Fruit fly (Drosophila melanogaster) whole organism, embryonic: Measurements from ENCODE around the gene CG42835.
A peak's percentile ranks its signal among the peaks of the same experiment; 100 is the strongest.

Source experiments
- Blimp-1 ChIP-seq: fragments of 200-800 bp; sonication (Bioruptor generic); optimal IDR thresholded peaks from 3 replicates; lab custom pipeline; 2018; ENCODE audit warnings: missing biosample characterization, missing genetic modification characterization, mild to moderate bottlenecking, moderate library complexity, missing genetic modification reagents
- CG10654 ChIP-seq: fragments of 200-800 bp; sonication (Bioruptor generic); optimal IDR thresholded peaks from 2 replicates; lab custom pipeline; 2016; ENCODE audit warnings: missing biosample characterization, missing genetic modification characterization
- CG15011 ChIP-seq: fragments of 200-800 bp; sonication (Bioruptor generic); optimal IDR thresholded peaks from 3 replicates; lab custom pipeline; 2018; ENCODE audit warnings: missing biosample characterization, mild to moderate bottlenecking, missing genetic modification characterization
- CG1602 ChIP-seq: fragments of 200-800 bp; sonication (Bioruptor generic); optimal IDR thresholded peaks from 3 replicates; lab custom pipeline; 2016; ENCODE audit warnings: missing biosample characterization, missing genetic modification characterization
- CG1647 ChIP-seq: fragments of 200-800 bp; sonication (Bioruptor generic); optimal IDR thresholded peaks from 3 replicates; lab custom pipeline; 2016; ENCODE audit warnings: missing biosample characterization, missing genetic modification characterization
- CG1792 ChIP-seq: fragments of 200-800 bp; sonication (Bioruptor generic); optimal IDR thresholded peaks from 2 replicates; lab custom pipeline; 2016; ENCODE audit warnings: missing biosample characterization, missing genetic modification characterization
- CG18764 ChIP-seq: fragments of 200-800 bp; sonication (Bioruptor generic); optimal IDR thresholded peaks from 3 replicates; lab custom pipeline; 2016; ENCODE audit warnings: missing biosample characterization, missing genetic modification characterization
- CG3407 ChIP-seq: fragments of 200-800 bp; sonication (Bioruptor generic); optimal IDR thresholded peaks from 2 replicates; lab custom pipeline; 2018; ENCODE audit warnings: missing biosample characterization, mild to moderate bottlenecking, missing genetic modification characterization
- CG3838 ChIP-seq: fragments of 200-800 bp; sonication (Bioruptor generic); optimal IDR thresholded peaks from 3 replicates; lab custom pipeline; 2016; ENCODE audit warnings: missing biosample characterization, missing genetic modification characterization
- CG4707 ChIP-seq: fragments of 200-800 bp; sonication (Bioruptor generic); optimal IDR thresholded peaks from 2 replicates; lab custom pipeline; 2018; ENCODE audit warnings: missing biosample characterization, mild to moderate bottlenecking, missing genetic modification characterization, moderate library complexity
- CG5953 ChIP-seq: fragments of 200-800 bp; sonication (Bioruptor generic); IDR thresholded peaks from 2 replicates; pipeline ENCODE4 v1.3.6; 2022; ENCODE audit warnings: missing biosample characterization, missing genetic modification characterization
- CG6175 ChIP-seq: fragments of 200-800 bp; sonication (Bioruptor generic); IDR thresholded peaks from 3 replicates; pipeline ENCODE4 v1.3.6; 2022; ENCODE audit warnings: missing biosample characterization, missing genetic modification characterization
- CG6813 ChIP-seq: fragments of 200-800 bp; sonication (Bioruptor generic); optimal IDR thresholded peaks from 2 replicates; lab custom pipeline; 2017; ENCODE audit warnings: missing biosample characterization, missing genetic modification characterization, mild to moderate bottlenecking, moderate library complexity, missing genetic modification reagents
- CG7271 ChIP-seq: fragments of 200-800 bp; sonication (Bioruptor generic); optimal IDR thresholded peaks from 2 replicates; lab custom pipeline; 2018; ENCODE audit warnings: missing biosample characterization, mild to moderate bottlenecking, missing genetic modification characterization, moderate library complexity
- CG7357 ChIP-seq: fragments of 200-800 bp; sonication (Bioruptor generic); IDR thresholded peaks from 3 replicates; pipeline ENCODE4 v1.3.6; 2022; ENCODE audit warnings: missing biosample characterization, missing genetic modification characterization
- CG8478 ChIP-seq: fragments of >200 bp; optimal IDR thresholded peaks from 2 replicates; lab custom pipeline; 2018
- CG9215 ChIP-seq: fragments of 200-800 bp; sonication (Bioruptor generic); IDR thresholded peaks from 2 replicates; pipeline ENCODE4 v1.3.6; 2022; ENCODE audit warnings: missing biosample characterization, missing genetic modification characterization
- Dad ChIP-seq: fragments of 200-800 bp; sonication (Bioruptor generic); optimal IDR thresholded peaks from 3 replicates; lab custom pipeline; 2016; ENCODE audit warnings: missing biosample characterization, missing genetic modification characterization
- Dbx ChIP-seq: fragments of 200-800 bp; sonication (Bioruptor generic); IDR thresholded peaks from 3 replicates; pipeline ENCODE4 v1.3.6; 2022; ENCODE audit warnings: missing biosample characterization, missing genetic modification characterization
- HLH54F ChIP-seq: fragments of 200-800 bp; sonication (Bioruptor generic); optimal IDR thresholded peaks from 3 replicates; lab custom pipeline; 2016; ENCODE audit warnings: missing biosample characterization, missing genetic modification characterization
- Kr ChIP-seq: fragments of 200-800 bp; sonication (Bioruptor generic); optimal IDR thresholded peaks from 2 replicates; lab custom pipeline; 2017; ENCODE audit warnings: missing biosample characterization, mild to moderate bottlenecking, missing genetic modification characterization
- Lpt ChIP-seq: fragments of >200 bp; optimal IDR thresholded peaks from 2 replicates; lab custom pipeline; 2018; ENCODE audit warnings: missing biosample characterization, missing genetic modification characterization
- Mrtf ChIP-seq: fragments of 200-800 bp; sonication (Bioruptor generic); IDR thresholded peaks from 3 replicates; pipeline ENCODE4 v1.3.6; 2022; ENCODE audit warnings: missing biosample characterization, missing genetic modification characterization
- NfI ChIP-seq: fragments of 200-800 bp; sonication (Bioruptor generic); optimal IDR thresholded peaks from 3 replicates; lab custom pipeline; 2018; ENCODE audit warnings: missing biosample characterization, mild to moderate bottlenecking, missing genetic modification characterization, moderate library complexity
- Oaz ChIP-seq: fragments of 200-800 bp; sonication (Bioruptor generic); IDR thresholded peaks from 2 replicates; pipeline ENCODE4 v1.3.6; 2022; ENCODE audit warnings: missing biosample characterization, missing genetic modification characterization
- Oli ChIP-seq: fragments of 200-800 bp; sonication (Bioruptor generic); optimal IDR thresholded peaks from 2 replicates; lab custom pipeline; 2018; ENCODE audit warnings: missing biosample characterization, mild to moderate bottlenecking, missing genetic modification characterization, moderate library complexity
- Ptx1 ChIP-seq: fragments of 200-800 bp; sonication (Bioruptor generic); IDR thresholded peaks from 2 replicates; pipeline ENCODE4 v1.3.6; 2022; ENCODE audit warnings: missing biosample characterization, missing genetic modification characterization
- Ravus ChIP-seq: fragments of 200-800 bp; sonication (Bioruptor generic); IDR thresholded peaks from 2 replicates; pipeline ENCODE4 v1.3.6; 2022; ENCODE audit warnings: missing biosample characterization, missing genetic modification characterization
- Spps ChIP-seq: fragments of 200-800 bp; sonication (Bioruptor generic); optimal IDR thresholded peaks from 2 replicates; lab custom pipeline; 2018; ENCODE audit warnings: missing biosample characterization, mild to moderate bottlenecking, missing genetic modification characterization
- ac ChIP-seq: fragments of 200-800 bp; sonication (Bioruptor generic); optimal IDR thresholded peaks from 3 replicates; lab custom pipeline; 2017; ENCODE audit warnings: missing biosample characterization, mild to moderate bottlenecking, missing genetic modification characterization
- ash1 ChIP-seq: fragments of 200-800 bp; sonication (Bioruptor generic); optimal IDR thresholded peaks from 2 replicates; lab custom pipeline; 2018; ENCODE audit warnings: missing biosample characterization, mild to moderate bottlenecking, missing genetic modification characterization
- az2 ChIP-seq: fragments of 200-800 bp; sonication (Bioruptor generic); optimal IDR thresholded peaks from 3 replicates; lab custom pipeline; 2016; ENCODE audit warnings: missing biosample characterization, missing genetic modification characterization
- chif ChIP-seq, 2 experiments: fragments of 200-800 bp; sonication (Bioruptor generic); optimal IDR thresholded peaks; 3 replicates each; lab custom pipeline; 2016; ENCODE audit warnings: missing biosample characterization in 2 of 2, missing genetic modification characterization in 2 of 2
- dmrt11E ChIP-seq: fragments of 200-800 bp; sonication (Bioruptor generic); optimal IDR thresholded peaks from 3 replicates; lab custom pipeline; 2018; ENCODE audit warnings: missing biosample characterization, mild to moderate bottlenecking, missing genetic modification characterization, moderate library complexity
- fd3F ChIP-seq: fragments of 200-800 bp; sonication (Bioruptor generic); optimal IDR thresholded peaks from 2 replicates; lab custom pipeline; 2018; ENCODE audit warnings: missing biosample characterization, mild to moderate bottlenecking, missing genetic modification characterization, moderate library complexity
- grn ChIP-seq: fragments of 200-800 bp; sonication (Bioruptor generic); optimal IDR thresholded peaks from 3 replicates; lab custom pipeline; 2017; ENCODE audit warnings: missing biosample characterization, missing genetic modification characterization
- gt ChIP-seq: fragments of 200-800 bp; sonication (Bioruptor generic); IDR thresholded peaks from 2 replicates; pipeline ENCODE4 v1.3.6; 2022; ENCODE audit warnings: missing biosample characterization, missing genetic modification characterization
- jigr1 ChIP-seq: fragments of 200-800 bp; sonication (Bioruptor generic); IDR thresholded peaks from 3 replicates; pipeline ENCODE4 v1.3.6; 2022; ENCODE audit warnings: missing biosample characterization, missing genetic modification characterization
- kah ChIP-seq: fragments of 200-800 bp; sonication (Bioruptor generic); optimal IDR thresholded peaks from 2 replicates; lab custom pipeline; 2018; ENCODE audit warnings: missing biosample characterization, mild to moderate bottlenecking, missing genetic modification characterization
- nom ChIP-seq: fragments of 200-800 bp; sonication (Bioruptor generic); optimal IDR thresholded peaks from 2 replicates; lab custom pipeline; 2017; ENCODE audit warnings: missing biosample characterization, missing genetic modification characterization, mild to moderate bottlenecking, moderate library complexity, missing genetic modification reagents
- pho ChIP-seq: fragments of 200-800 bp; sonication (Bioruptor generic); optimal IDR thresholded peaks from 2 replicates; lab custom pipeline; 2016; ENCODE audit warnings: missing biosample characterization, missing genetic modification characterization
- repo ChIP-seq: fragments of 200-800 bp; sonication (Bioruptor generic); optimal IDR thresholded peaks from 2 replicates; lab custom pipeline; 2016; ENCODE audit warnings: missing biosample characterization, missing genetic modification characterization
- ro ChIP-seq: fragments of 200-800 bp; sonication (Bioruptor generic); IDR thresholded peaks from 2 replicates; pipeline ENCODE4 v1.3.6; 2022; ENCODE audit warnings: missing biosample characterization, missing genetic modification characterization
- sc ChIP-seq, 3 experiments: fragments of >200 bp in 2 of 3; fragments of 200-800 bp in 1 of 3; sonication (Bioruptor generic) in 1 of 3; optimal IDR thresholded peaks; 2 replicates in 2 of 3; 3 replicates in 1 of 3; lab custom pipeline; 2017; ENCODE audit warnings: mild to moderate bottlenecking in 1 of 3, missing biosample characterization in 1 of 3, missing genetic modification characterization in 1 of 3, missing genetic modification reagents in 1 of 3
- sob ChIP-seq: fragments of 200-800 bp; sonication (Bioruptor generic); IDR thresholded peaks from 2 replicates; pipeline ENCODE4 v1.3.6; 2022; ENCODE audit warnings: missing biosample characterization, missing genetic modification characterization
- tap ChIP-seq: fragments of 200-800 bp; optimal IDR thresholded peaks from 3 replicates; lab custom pipeline; 2019; ENCODE audit warnings: missing biosample characterization, mild to moderate bottlenecking, missing genetic modification characterization, moderate library complexity
- tx ChIP-seq: fragments of 200-800 bp; sonication (Bioruptor generic); optimal IDR thresholded peaks from 2 replicates; lab custom pipeline; 2016; ENCODE audit warnings: missing biosample characterization, missing genetic modification characterization
- unc-4 ChIP-seq: fragments of 200-800 bp; sonication (Bioruptor generic); IDR thresholded peaks from 2 replicates; pipeline ENCODE4 v1.3.6; 2022; ENCODE audit warnings: missing biosample characterization, missing genetic modification characterization; ENCODE audit not compliant: partially characterized antibody
- unpg ChIP-seq: fragments of 200-800 bp; sonication (Bioruptor generic); optimal IDR thresholded peaks from 3 replicates; lab custom pipeline; 2018; ENCODE audit warnings: missing biosample characterization, mild to moderate bottlenecking, missing genetic modification characterization, moderate library complexity
- wdn ChIP-seq: fragments of 200-800 bp; sonication (Bioruptor generic); IDR thresholded peaks from 2 replicates; pipeline ENCODE4 v1.3.6; 2022; ENCODE audit warnings: missing biosample characterization, missing genetic modification characterization

CG42835 gene

dm6 chr3R:17385329-17386019 lies 35.0 kb upstream of the CG42835 start (continued):
- TF ChIP-seq ac (GFP tag; lab: Kevin White, UChicago) (no peak), nom (GFP tag; lab: Kevin White, UChicago) (peak; percentile 47), Mrtf (GFP tag; lab: Robert Waterston, UW) (peak; percentile 62; the same call in 2 of the 3 replicates), ash1 (GFP tag; lab: Kevin White, UChicago) (no peak), sc (optimal IDR thresholded peaks at IDR 0.05; lab: Kevin White, UChicago) (no peak), sc (GFP tag; optimal IDR thresholded peaks at IDR 0.05; lab: Kevin White, UChicago) (no peak), Ptx1 (peak; percentile 58; the same call in 1 of the 2 replicates), ro (GFP tag; lab: Robert Waterston, UW) (no peak), CG3407 (no peak), Spps (tag; lab: Kevin White, UChicago) (no peak), CG7357 (GFP tag; lab: Robert Waterston, UW) (no peak), HLH54F (GFP tag; lab: Kevin White, UChicago) (peak; percentile 60), az2 (peak; percentile 20), chif (GFP tag; optimal IDR thresholded peaks at IDR 0.05; lab: Kevin White, UChicago) (peak; percentile 55 to 56), grn (GFP tag; lab: Kevin White, UChicago) (no peak), Dad (GFP tag; lab: Kevin White, UChicago) (peak; percentile 73), CG5953 (GFP tag; lab: Robert Waterston, UW) (no peak), Dbx (GFP tag; lab: Robert Waterston, UW) (peak; percentile 79), CG8478 (no peak), CG7271 (tag; lab: Kevin White, UChicago) (no peak), CG9215 (0 out of 2 replicates have a peak, but pooled peaks have one; percentile 30), CG1792 (GFP tag; lab: Kevin White, UChicago) (peak; percentile 56), CG10654 (peak; percentile 10), CG3838 (GFP tag; lab: Kevin White, UChicago) (no peak), Blimp-1 (GFP tag; lab: Kevin White, UChicago) (peak; percentile 21), CG1602 (no peak), tx (GFP tag; lab: Kevin White, UChicago) (peak; percentile 66), fd3F (GFP tag; lab: Kevin White, UChicago) (peak; percentile 67), NfI (peak; percentile 61), sob (GFP tag; lab: Robert Waterston, UW) (peak; percentile 84), repo (GFP tag; lab: Kevin White, UChicago) (peak; percentile 58), CG18764 (GFP tag; lab: Kevin White, UChicago) (peak; percentile 4), gt (GFP tag; lab: Robert Waterston, UW) (no peak), Kr (GFP tag; lab: Kevin White, UChicago) (no peak), CG6813 (GFP tag; lab: Kevin White, UChicago) (peak; percentile 17), CG6175 (GFP tag; lab: Robert Waterston, UW) (no peak), wdn (no peak), unc-4 (GFP tag; lab: Robert Waterston, UW) (peak; percentile 46; the same call in 1 of the 2 replicates), CG1647 (GFP tag; lab: Kevin White, UChicago) (peak; percentile 64), tap (tag; lab: Kevin White, UChicago) (no peak), CG15011 (GFP tag; lab: Kevin White, UChicago) (peak; percentile 52), kah (GFP tag; lab: Kevin White, UChicago) (no peak), jigr1 (GFP tag; lab: Robert Waterston, UW) (0 out of 3 replicates have a peak, but pooled peaks have one; percentile 11), dmrt11E (tag; lab: Kevin White, UChicago) (peak; percentile 16), Oli (tag; lab: Kevin White, UChicago) (peak; percentile 53), pho (GFP tag; lab: Kevin White, UChicago) (peak; percentile 56), Ravus (no peak), Oaz (GFP tag; lab: Robert Waterston, UW) (peak; percentile 65), unpg (GFP tag; lab: Kevin White, UChicago) (peak; percentile 7), CG4707 (GFP tag; lab: Kevin White, UChicago) (no peak), Lpt (GFP tag; lab: Kevin White, UChicago) (no peak)
